Fruit fly (Drosophila melanogaster): Measurements from ENCODE around the gene ERR.
A peak's percentile ranks its signal among the peaks of the same experiment; 100 is the strongest.

Gene ERR

dm6 chr3L:8159724-8160422 is 26.6 kb downstream of the ERR start, which contains the start of gene CG43886:
Gene CG43886, minus strand, starts transcription at chr3L:8159774.
- peak; percentile 52 for TF ChIP-seq Dif (GFP tag; optimal IDR thresholded peaks at IDR 0.05; ENCODE audit: partially characterized antibody)
- no peak for TF ChIP-seq Dfd (GFP tag; optimal IDR thresholded peaks at IDR 0.05)
- peak in 1 of 2 experiments; percentile 23 for TF ChIP-seq dl (GFP tag; optimal IDR thresholded peaks at IDR 0.05; ENCODE audit: insufficient read depth in 1 of 2, partially characterized antibody in 2 of 2)

dm6 chr3L:8158715-8159380 is 27.6 kb downstream of the ERR start, which contains the start of gene CG42445:
Gene CG42445, minus strand, starts transcription at chr3L:8158900.
- TF ChIP-seq N (GFP tag; optimal IDR thresholded peaks at IDR 0.05) (no peak), dsf (GFP tag; optimal IDR thresholded peaks at IDR 0.05; ENCODE audit: borderline replicate concordance) (no peak), h (GFP tag; optimal IDR thresholded peaks at IDR 0.05) (no peak), tai (GFP tag; optimal IDR thresholded peaks at IDR 0.05) (no peak), Dif (GFP tag; optimal IDR thresholded peaks at IDR 0.05; ENCODE audit: partially characterized antibody) (peak; percentile 65), CG32264 (GFP tag; optimal IDR thresholded peaks at IDR 0.05) (no peak), CrebA (GFP tag; optimal IDR thresholded peaks at IDR 0.05; ENCODE audit: borderline replicate concordance) (peak; percentile 10), dl (GFP tag; optimal IDR thresholded peaks at IDR 0.05; ENCODE audit: insufficient read depth in 1 of 2, partially characterized antibody in 2 of 2) (no peak), ey (GFP tag; optimal IDR thresholded peaks at IDR 0.05) (no peak), fru (GFP tag; optimal IDR thresholded peaks at IDR 0.05) (no peak), brk (GFP tag; optimal IDR thresholded peaks at IDR 0.05) (peak; percentile 40), sv (GFP tag; optimal IDR thresholded peaks at IDR 0.05) (no peak), Vsx2 (GFP tag; optimal IDR thresholded peaks at IDR 0.05; ENCODE audit: partially characterized antibody) (peak; percentile 6), Myc (optimal IDR thresholded peaks at IDR 0.05) (no peak), jim (GFP tag; optimal IDR thresholded peaks at IDR 0.05) (no peak), sage (GFP tag; optimal IDR thresholded peaks at IDR 0.05) (peak; percentile 62), lola (GFP tag; optimal IDR thresholded peaks at IDR 0.05) (no peak)

dm6 chr3L:8157079-8157478 is 29.4 kb downstream of the ERR start:
- TF ChIP-seq dmrt93B (GFP tag; optimal IDR thresholded peaks at IDR 0.05) = peak; percentile 13
- no peak for TF ChIP-seq CrebA (GFP tag; optimal IDR thresholded peaks at IDR 0.05; ENCODE audit: borderline replicate concordance)
- no peak for TF ChIP-seq Myc (optimal IDR thresholded peaks at IDR 0.05)
- TF ChIP-seq tai (GFP tag; optimal IDR thresholded peaks at IDR 0.05) = peak; percentile 41
- TF ChIP-seq GATAd (GFP tag; optimal IDR thresholded peaks at IDR 0.05) = no peak
- TF ChIP-seq brk (GFP tag; optimal IDR thresholded peaks at IDR 0.05) = peak; percentile 19
- no peak for TF ChIP-seq Dif (GFP tag; optimal IDR thresholded peaks at IDR 0.05; ENCODE audit: partially characterized antibody)
- peak; percentile 12 for TF ChIP-seq CG32264 (GFP tag; optimal IDR thresholded peaks at IDR 0.05)
- peak; percentile 56 for TF ChIP-seq woc (GFP tag; optimal IDR thresholded peaks at IDR 0.05)
- no peak for TF ChIP-seq dl (GFP tag; optimal IDR thresholded peaks at IDR 0.05; ENCODE audit: insufficient read depth in 1 of 2, partially characterized antibody in 2 of 2)
- TF ChIP-seq Rel (GFP tag; optimal IDR thresholded peaks at IDR 0.05) = no peak
- TF ChIP-seq Rel (tag; optimal IDR thresholded peaks at IDR 0.05) = no peak
- TF ChIP-seq Mio (GFP tag; optimal IDR thresholded peaks at IDR 0.05) = no peak
- TF ChIP-seq br (GFP tag; optimal IDR thresholded peaks at IDR 0.05) = peak; percentile 62
- TF ChIP-seq Dfd (GFP tag; optimal IDR thresholded peaks at IDR 0.05) = no peak
- no peak for TF ChIP-seq Hnf4 (GFP tag; optimal IDR thresholded peaks at IDR 0.05)
- no peak for TF ChIP-seq dsf (GFP tag; optimal IDR thresholded peaks at IDR 0.05; ENCODE audit: borderline replicate concordance)
- no peak for TF ChIP-seq usp (GFP tag; optimal IDR thresholded peaks at IDR 0.05)
- TF ChIP-seq rgr (GFP tag; optimal IDR thresholded peaks at IDR 0.05) = peak; percentile 71
- TF ChIP-seq sv (GFP tag; optimal IDR thresholded peaks at IDR 0.05) = no peak
- TF ChIP-seq Hr78 (GFP tag; optimal IDR thresholded peaks at IDR 0.05) = no peak
- peak; percentile 72 for TF ChIP-seq ey (GFP tag; optimal IDR thresholded peaks at IDR 0.05)
- TF ChIP-seq sage (GFP tag; optimal IDR thresholded peaks at IDR 0.05) = peak; percentile 51
- peak; percentile 5 for TF ChIP-seq Jra (GFP tag; optimal IDR thresholded peaks at IDR 0.05)
- peak; percentile 52 for TF ChIP-seq psq (GFP tag; optimal IDR thresholded peaks at IDR 0.05)
- TF ChIP-seq OdsH (GFP tag; optimal IDR thresholded peaks at IDR 0.05) = peak; percentile 72
- peak; percentile 68 for TF ChIP-seq Sp1 (GFP tag; optimal IDR thresholded peaks at IDR 0.05)
- TF ChIP-seq fru (GFP tag; optimal IDR thresholded peaks at IDR 0.05) = peak; percentile 78
- TF ChIP-seq N (GFP tag; optimal IDR thresholded peaks at IDR 0.05) = no peak
- peak; percentile 79 for TF ChIP-seq h (GFP tag; optimal IDR thresholded peaks at IDR 0.05)
- peak in 1 of 2 experiments; percentile 67 for TF ChIP-seq foxo (GFP tag; optimal IDR thresholded peaks at IDR 0.05)
- TF ChIP-seq HLH106 (tag; optimal IDR thresholded peaks at IDR 0.05) = peak; percentile 70
- TF ChIP-seq pan (optimal IDR thresholded peaks at IDR 0.05) = no peak
- no peak for TF ChIP-seq jim (GFP tag; optimal IDR thresholded peaks at IDR 0.05)
- no peak for TF ChIP-seq lola (GFP tag; optimal IDR thresholded peaks at IDR 0.05)
- TF ChIP-seq CG9705 (GFP tag; optimal IDR thresholded peaks at IDR 0.05) = no peak
- no peak for TF ChIP-seq Hr83 (GFP tag; optimal IDR thresholded peaks at IDR 0.05; ENCODE audit: poor library complexity, severe bottlenecking)
- TF ChIP-seq Abd-B (GFP tag; optimal IDR thresholded peaks at IDR 0.05) = no peak
- TF ChIP-seq Vsx2 (GFP tag; optimal IDR thresholded peaks at IDR 0.05; ENCODE audit: partially characterized antibody) = no peak
